Worm (Caenorhabditis elegans) whole organism, L1 larva: Measurements from ENCODE around the gene ZK287.1.

ENCODE experiments used
- ama-1 ChIP-seq: fragments of 150-350 bp; optimal IDR thresholded peaks from 2 replicates; lab custom pipeline; 2014
- elt-3 ChIP-seq, 6 experiments: fragments of 150-350 bp in 1 of 6; sonication (generic microtip); optimal IDR thresholded peaks; 2 replicates each; lab custom pipeline; 2017 to 2018; ENCODE audit warnings: missing biosample characterization in 6 of 6, missing genetic modification characterization in 6 of 6, inconsistent platforms in 1 of 6
- fos-1 ChIP-seq: fragments of 150-350 bp; optimal IDR thresholded peaks from 2 replicates; lab custom pipeline; 2014; ENCODE audit warnings: missing biosample characterization, missing genetic modification characterization
- nhr-11 ChIP-seq: fragments of 150-350 bp; optimal IDR thresholded peaks from 2 replicates; lab custom pipeline; 2014; ENCODE audit warnings: missing biosample characterization, missing genetic modification characterization
- nhr-28 ChIP-seq: fragments of 150-350 bp; optimal IDR thresholded peaks from 2 replicates; lab custom pipeline; 2014; ENCODE audit warnings: missing biosample characterization, missing genetic modification characterization
- skn-1 ChIP-seq: fragments of 150-350 bp; optimal IDR thresholded peaks from 2 replicates; lab custom pipeline; 2014; ENCODE audit warnings: missing biosample characterization, missing genetic modification characterization
- snpc-4 ChIP-seq: fragments of 150-350 bp; optimal IDR thresholded peaks from 2 replicates; lab custom pipeline; 2014; ENCODE audit warnings: missing biosample characterization, missing genetic modification characterization
- sptf-1 ChIP-seq: fragments of 150-350 bp; optimal IDR thresholded peaks from 2 replicates; lab custom pipeline; 2014; ENCODE audit warnings: missing biosample characterization, missing genetic modification characterization
- tbx-2 ChIP-seq: sonication (generic microtip); optimal IDR thresholded peaks from 2 replicates; lab custom pipeline; 2016; ENCODE audit warnings: missing genetic modification characterization, missing compliant biosample characterization
- unc-62 ChIP-seq: fragments of 150-350 bp; optimal IDR thresholded peaks from 2 replicates; lab custom pipeline; 2014; ENCODE audit warnings: missing biosample characterization, missing genetic modification reagents, missing genetic modification characterization
- unc-86 ChIP-seq: sonication (generic microtip); optimal IDR thresholded peaks from 2 replicates; lab custom pipeline; 2016; ENCODE audit warnings: missing genetic modification characterization, missing compliant biosample characterization
- ztf-11 ChIP-seq, 2 experiments: sonication (generic microtip); optimal IDR thresholded peaks; 2 replicates each; lab custom pipeline; 2016 to 2017; ENCODE audit warnings: missing genetic modification characterization in 2 of 2, missing biosample characterization in 1 of 2, missing compliant biosample characterization in 1 of 2

- no peak for TF ChIP-seq nhr-11 (tag; lab: Kevin White, UChicago)
- no peak for TF ChIP-seq nhr-28 (tag; lab: Kevin White, UChicago)
- TF ChIP-seq skn-1 (tag; lab: Kevin White, UChicago): no peak
- no peak for TF ChIP-seq ama-1 (lab: Kevin White, UChicago)
- TF ChIP-seq ztf-11 (tag; optimal IDR thresholded peaks at IDR 0.05; lab: Kevin White, UChicago): no peak
- TF ChIP-seq snpc-4 (tag; lab: Kevin White, UChicago): no peak
- TF ChIP-seq sptf-1 (tag; lab: Kevin White, UChicago): no peak
- TF ChIP-seq elt-3 (tag; optimal IDR thresholded peaks at IDR 0.05; lab: Kevin White, UChicago): no peak
- TF ChIP-seq fos-1: no peak
- no peak for TF ChIP-seq tbx-2 (tag; lab: Kevin White, UChicago)
- TF ChIP-seq unc-86 (tag; lab: Kevin White, UChicago): no peak
- no peak for TF ChIP-seq unc-62 (GFP tag; lab: Kevin White, UChicago)
Measured at ce11 chrV:9619850-9620249, 46.6 kb upstream of the ZK287.1 start, which contains the start of gene idpc-6.
